Fruit fly (Drosophila melanogaster) S2 (cell line): ENCODE results near the gene CG32201.

ENCODE experiments used
- CG8478 ChIP-seq: fragments of >200 bp; optimal IDR thresholded peaks from 2 replicates; lab custom pipeline; 2018
- CTCF ChIP-seq, 2 experiments: fragments of >200 bp; optimal IDR thresholded peaks; 2 replicates each; lab custom pipeline; 2018

- TF ChIP-seq CTCF (optimal IDR thresholded peaks at IDR 0.05; lab: Kevin White, UChicago) (no peak), CG8478 (lab: Kevin White, UChicago) (no peak)
Measured at dm6 chr3L:18609320-18609719, at the start of gene CG32201.
